Fruit fly (Drosophila melanogaster) whole organism, embryonic: ENCODE data around the gene CG46462.

Source experiments
- CG10321 ChIP-seq: fragments of 200-800 bp; sonication (Bioruptor generic); IDR thresholded peaks from 2 replicates; pipeline ENCODE4 v1.3.6; 2022; ENCODE audit warnings: missing biosample characterization, missing genetic modification characterization
- CG10959 ChIP-seq: fragments of 200-800 bp; sonication (Bioruptor generic); IDR thresholded peaks from 2 replicates; pipeline ENCODE4 v1.3.6; 2022; ENCODE audit warnings: missing biosample characterization, missing genetic modification characterization
- CG11723 ChIP-seq: fragments of 200-800 bp; sonication (Bioruptor generic); optimal IDR thresholded peaks from 2 replicates; lab custom pipeline; 2017; ENCODE audit warnings: missing biosample characterization, mild to moderate bottlenecking, missing genetic modification characterization
- CG12299 ChIP-seq: fragments of 200-800 bp; sonication (Bioruptor generic); optimal IDR thresholded peaks from 2 replicates; lab custom pipeline; 2018; ENCODE audit warnings: missing biosample characterization, mild to moderate bottlenecking, missing genetic modification characterization
- CG1529 ChIP-seq: fragments of 200-800 bp; sonication (Bioruptor generic); optimal IDR thresholded peaks from 3 replicates; lab custom pipeline; 2018; ENCODE audit warnings: missing biosample characterization, missing genetic modification characterization
- CG17385 ChIP-seq: fragments of 200-800 bp; sonication (Bioruptor generic); optimal IDR thresholded peaks from 3 replicates; lab custom pipeline; 2018; ENCODE audit warnings: missing biosample characterization, mild to moderate bottlenecking, missing genetic modification characterization
- CG18262 ChIP-seq: fragments of 200-800 bp; optimal IDR thresholded peaks from 3 replicates; lab custom pipeline; 2019; ENCODE audit warnings: missing biosample characterization, mild to moderate bottlenecking, missing genetic modification characterization, moderate library complexity
- CG2116 ChIP-seq: fragments of 200-800 bp; sonication (Bioruptor generic); optimal IDR thresholded peaks from 3 replicates; lab custom pipeline; 2018; ENCODE audit warnings: missing biosample characterization, mild to moderate bottlenecking, missing genetic modification characterization
- CG2712 ChIP-seq: fragments of 200-800 bp; optimal IDR thresholded peaks from 3 replicates; lab custom pipeline; 2019; ENCODE audit warnings: missing biosample characterization, mild to moderate bottlenecking, missing genetic modification characterization, moderate library complexity
- CG32772 ChIP-seq: fragments of 200-800 bp; sonication (Bioruptor generic); IDR thresholded peaks from 2 replicates; pipeline ENCODE4 v1.3.6; 2022; ENCODE audit warnings: missing biosample characterization, missing genetic modification characterization
- CG3407 ChIP-seq: fragments of 200-800 bp; sonication (Bioruptor generic); optimal IDR thresholded peaks from 2 replicates; lab custom pipeline; 2018; ENCODE audit warnings: missing biosample characterization, mild to moderate bottlenecking, missing genetic modification characterization
- CG34422 ChIP-seq: fragments of 200-800 bp; sonication (Bioruptor generic); IDR thresholded peaks from 3 replicates; pipeline ENCODE4 v1.3.6; 2022; ENCODE audit warnings: missing biosample characterization, missing genetic modification characterization
- CG3847 ChIP-seq: fragments of 200-800 bp; sonication (Bioruptor generic); IDR thresholded peaks from 2 replicates; pipeline ENCODE4 v1.3.6; 2022; ENCODE audit warnings: missing biosample characterization, missing genetic modification characterization
- CG43689 ChIP-seq: fragments of 200-800 bp; sonication (Bioruptor generic); IDR thresholded peaks from 2 replicates; pipeline ENCODE4 v1.3.6; 2022; ENCODE audit warnings: missing biosample characterization, missing genetic modification characterization
- CG4707 ChIP-seq: fragments of 200-800 bp; sonication (Bioruptor generic); optimal IDR thresholded peaks from 2 replicates; lab custom pipeline; 2018; ENCODE audit warnings: missing biosample characterization, mild to moderate bottlenecking, missing genetic modification characterization, moderate library complexity
- CG7745 ChIP-seq: fragments of 200-800 bp; sonication (Bioruptor generic); optimal IDR thresholded peaks from 2 replicates; lab custom pipeline; 2018; ENCODE audit warnings: missing biosample characterization, mild to moderate bottlenecking, missing genetic modification characterization, moderate library complexity
- CG8924 ChIP-seq: fragments of 200-800 bp; optimal IDR thresholded peaks from 3 replicates; lab custom pipeline; 2019; ENCODE audit warnings: missing biosample characterization, mild to moderate bottlenecking, missing genetic modification characterization, moderate library complexity
- CHES-1-like ChIP-seq: fragments of 200-800 bp; sonication (Bioruptor generic); optimal IDR thresholded peaks from 2 replicates; lab custom pipeline; 2016; ENCODE audit warnings: missing biosample characterization, missing genetic modification characterization
- CTCF ChIP-seq: fragments of 200-800 bp; sonication (Bioruptor generic); optimal IDR thresholded peaks from 2 replicates; lab custom pipeline; 2017; ENCODE audit warnings: missing biosample characterization, mild to moderate bottlenecking, missing genetic modification characterization, moderate library complexity
- Dip3 ChIP-seq: fragments of 200-800 bp; sonication (Bioruptor generic); optimal IDR thresholded peaks from 3 replicates; lab custom pipeline; 2016; ENCODE audit warnings: missing biosample characterization, missing genetic modification characterization
- E2f1 ChIP-seq: fragments of 200-800 bp; sonication (Bioruptor generic); IDR thresholded peaks from 2 replicates; pipeline ENCODE4 v1.3.6; 2022; ENCODE audit warnings: missing biosample characterization, missing genetic modification characterization
- ERR ChIP-seq: fragments of 200-800 bp; sonication (Bioruptor generic); optimal IDR thresholded peaks from 2 replicates; lab custom pipeline; 2016; ENCODE audit warnings: missing biosample characterization, missing genetic modification characterization
- MTF-1 ChIP-seq: fragments of 200-800 bp; sonication (Bioruptor generic); optimal IDR thresholded peaks from 2 replicates; lab custom pipeline; 2018; ENCODE audit warnings: missing biosample characterization, mild to moderate bottlenecking, missing genetic modification characterization, borderline replicate concordance
- Myb ChIP-seq: fragments of 200-800 bp; sonication (Bioruptor generic); optimal IDR thresholded peaks from 2 replicates; lab custom pipeline; 2016; ENCODE audit warnings: missing biosample characterization, missing genetic modification characterization
- NFAT ChIP-seq: fragments of 200-800 bp; sonication (Bioruptor generic); IDR thresholded peaks from 2 replicates; pipeline ENCODE4 v1.3.6; 2022; ENCODE audit warnings: missing biosample characterization, missing genetic modification characterization
- Pdp1 ChIP-seq, 2 experiments: fragments of 200-800 bp; sonication (Bioruptor generic); optimal IDR thresholded peaks; 3 replicates each; lab custom pipeline; 2016; ENCODE audit warnings: missing biosample characterization in 2 of 2, missing genetic modification characterization in 2 of 2, mild to moderate bottlenecking in 1 of 2, moderate library complexity in 1 of 2
- Ravus ChIP-seq: fragments of 200-800 bp; sonication (Bioruptor generic); IDR thresholded peaks from 2 replicates; pipeline ENCODE4 v1.3.6; 2022; ENCODE audit warnings: missing biosample characterization, missing genetic modification characterization
- Sin3A ChIP-seq: fragments of >200 bp; optimal IDR thresholded peaks from 2 replicates; lab custom pipeline; 2018
- Sry-δ ChIP-seq: fragments of 200-800 bp; sonication (Bioruptor generic); optimal IDR thresholded peaks from 2 replicates; lab custom pipeline; 2016; ENCODE audit warnings: missing biosample characterization, missing genetic modification characterization
- TFAM ChIP-seq: fragments of 200-800 bp; sonication (Bioruptor generic); optimal IDR thresholded peaks from 2 replicates; lab custom pipeline; 2017; ENCODE audit warnings: missing biosample characterization, missing genetic modification characterization, inconsistent platforms
- bbx ChIP-seq: fragments of 200-800 bp; sonication (Bioruptor generic); IDR thresholded peaks from 2 replicates; pipeline ENCODE4 v1.3.6; 2022; ENCODE audit warnings: missing biosample characterization, missing genetic modification characterization; ENCODE audit not compliant: partially characterized antibody
- ci ChIP-seq: fragments of 200-800 bp; sonication (Bioruptor generic); IDR thresholded peaks from 3 replicates; pipeline ENCODE4 v1.3.6; 2022; ENCODE audit warnings: missing biosample characterization, missing genetic modification characterization
- disco-r ChIP-seq: fragments of 200-800 bp; sonication (Bioruptor generic); optimal IDR thresholded peaks from 2 replicates; lab custom pipeline; 2016; ENCODE audit warnings: missing biosample characterization, missing genetic modification characterization
- dmrt99B ChIP-seq: fragments of 200-800 bp; sonication (Bioruptor generic); optimal IDR thresholded peaks from 2 replicates; lab custom pipeline; 2018; ENCODE audit warnings: missing biosample characterization, mild to moderate bottlenecking, missing genetic modification characterization, moderate library complexity
- dpn ChIP-seq, 2 experiments: fragments of 200-800 bp; sonication (Bioruptor generic); optimal IDR thresholded peaks; 3 replicates each; lab custom pipeline; 2016; ENCODE audit warnings: missing biosample characterization in 2 of 2, missing genetic modification characterization in 2 of 2
- gem ChIP-seq: fragments of 200-800 bp; sonication (Bioruptor generic); optimal IDR thresholded peaks from 2 replicates; lab custom pipeline; 2019; ENCODE audit warnings: missing biosample characterization, mild to moderate bottlenecking, missing genetic modification characterization, moderate library complexity
- gro ChIP-seq: fragments of 200-800 bp; sonication (Bioruptor generic); optimal IDR thresholded peaks from 2 replicates; lab custom pipeline; 2016; ENCODE audit warnings: missing biosample characterization, missing genetic modification characterization
- gsb ChIP-seq: fragments of 200-800 bp; sonication (Bioruptor generic); IDR thresholded peaks from 2 replicates; pipeline ENCODE4 v1.3.6; 2022; ENCODE audit warnings: missing biosample characterization, missing genetic modification characterization
- insv ChIP-seq, 2 experiments: fragments of 200-800 bp; sonication (Bioruptor generic); optimal IDR thresholded peaks; 3 replicates each; lab custom pipeline; 2016 to 2018; ENCODE audit warnings: missing biosample characterization in 2 of 2, missing genetic modification characterization in 2 of 2
- kni ChIP-seq: fragments of 200-800 bp; sonication (Bioruptor generic); optimal IDR thresholded peaks from 3 replicates; lab custom pipeline; 2017; ENCODE audit warnings: mild to moderate bottlenecking, missing biosample characterization, missing genetic modification reagents, missing genetic modification characterization
- luna ChIP-seq: fragments of 200-800 bp; sonication (Bioruptor generic); optimal IDR thresholded peaks from 2 replicates; lab custom pipeline; 2016; ENCODE audit warnings: missing biosample characterization, missing genetic modification characterization
- mam ChIP-seq: fragments of 200-800 bp; sonication (Bioruptor generic); optimal IDR thresholded peaks from 3 replicates; lab custom pipeline; 2016; ENCODE audit warnings: missing biosample characterization, missing genetic modification characterization
- mld ChIP-seq: fragments of 200-800 bp; sonication (Bioruptor generic); IDR thresholded peaks from 3 replicates; pipeline ENCODE4 v1.3.6; 2022; ENCODE audit warnings: missing biosample characterization, missing genetic modification characterization; ENCODE audit not compliant: partially characterized antibody
- nom ChIP-seq: fragments of 200-800 bp; sonication (Bioruptor generic); optimal IDR thresholded peaks from 2 replicates; lab custom pipeline; 2017; ENCODE audit warnings: missing biosample characterization, missing genetic modification characterization, mild to moderate bottlenecking, moderate library complexity, missing genetic modification reagents
- sens ChIP-seq: fragments of 200-800 bp; sonication (Bioruptor generic); peaks from one replicate; lab custom pipeline; 2016; ENCODE audit warnings: missing biosample characterization, missing genetic modification characterization
- shn ChIP-seq: fragments of 200-800 bp; sonication (Bioruptor generic); optimal IDR thresholded peaks from 3 replicates; lab custom pipeline; 2016; ENCODE audit warnings: missing biosample characterization, missing genetic modification characterization
- tio ChIP-seq: fragments of 200-800 bp; sonication (Bioruptor generic); optimal IDR thresholded peaks from 2 replicates; lab custom pipeline; 2017; ENCODE audit warnings: missing biosample characterization, missing genetic modification characterization, inconsistent platforms
- toy ChIP-seq: fragments of 200-800 bp; sonication (Bioruptor generic); IDR thresholded peaks from 2 replicates; pipeline ENCODE4 v1.3.6; 2022; ENCODE audit warnings: missing biosample characterization, missing genetic modification characterization
- usp ChIP-seq: fragments of >200 bp; optimal IDR thresholded peaks from 2 replicates; lab custom pipeline; 2017; ENCODE audit warnings: missing biosample characterization, missing genetic modification characterization

Gene CG46462

dm6 chr3L:19909234-19910053 lies 22.0 kb upstream of the CG46462 start (continued):
- peak; percentile 35 for TF ChIP-seq Sry-δ
- no peak for TF ChIP-seq tio
- TF ChIP-seq dpn (GFP tag; optimal IDR thresholded peaks at IDR 0.05; lab: Kevin White, UChicago): no peak
- TF ChIP-seq E2f1 (GFP tag; lab: Robert Waterston, UW): no peak
- TF ChIP-seq CG43689 (GFP tag; lab: Robert Waterston, UW): no peak
- TF ChIP-seq CG10959: no peak
- TF ChIP-seq gro: no peak
- no peak for TF ChIP-seq mld (GFP tag; lab: Robert Waterston, UW)
- TF ChIP-seq, all 482 proteins: peak for 90

- TF ChIP-seq sens (peak; percentile 83), Dip3 (GFP tag; lab: Kevin White, UChicago) (no peak), dmrt99B (tag; lab: Kevin White, UChicago) (no peak), toy (GFP tag; lab: Robert Waterston, UW) (no peak), CG11723 (GFP tag; lab: Kevin White, UChicago) (no peak), CG12299 (tag; lab: Kevin White, UChicago) (peak; percentile 69), CHES-1-like (GFP tag; lab: Kevin White, UChicago) (peak; percentile 61), usp (no peak), CG1529 (GFP tag; lab: Kevin White, UChicago) (no peak), TFAM (GFP tag; lab: Kevin White, UChicago) (no peak), CG34422 (GFP tag; lab: Robert Waterston, UW) (peak; percentile 70; the same call in 2 of the 3 replicates), CG7745 (tag; lab: Kevin White, UChicago) (peak; percentile 57), CG2116 (GFP tag; lab: Kevin White, UChicago) (peak; percentile 99), Pdp1 (GFP tag; optimal IDR thresholded peaks at IDR 0.05; lab: Kevin White, UChicago) (peak in 1 of 2 experiments; percentile 31), CG32772 (GFP tag; lab: Robert Waterston, UW) (peak; percentile 60), ci (peak; percentile 68), shn (no peak), Ravus (GFP tag; lab: Robert Waterston, UW) (no peak), insv (GFP tag; optimal IDR thresholded peaks at IDR 0.05; lab: Kevin White, UChicago) (peak in 1 of 2 experiments; percentile 38), CG10321 (GFP tag; lab: Robert Waterston, UW) (peak; percentile 51; the same call in 1 of the 2 replicates), CG3407 (GFP tag; lab: Kevin White, UChicago) (peak; percentile 3), NFAT (GFP tag; lab: Robert Waterston, UW) (0 out of 2 replicates have a peak, but pooled peaks have one; percentile 20), Myb (GFP tag; lab: Kevin White, UChicago) (peak; percentile 84), disco-r (no peak), mam (GFP tag; lab: Kevin White, UChicago) (peak; percentile 29), bbx (0 out of 2 replicates have a peak, but pooled peaks have one; percentile 15), CG2712 (tag; lab: Kevin White, UChicago) (peak; percentile 36), CG3847 (GFP tag; lab: Robert Waterston, UW) (peak; percentile 63; the same call in 1 of the 2 replicates), Sin3A (lab: Kevin White, UChicago) (peak; percentile 64), CG8924 (tag; lab: Kevin White, UChicago) (peak; percentile 71), CG17385 (GFP tag; lab: Kevin White, UChicago) (no peak), kni (GFP tag; lab: Kevin White, UChicago) (no peak), gro (peak; percentile 21), nom (GFP tag; lab: Kevin White, UChicago) (peak; percentile 70), CG4707 (no peak), luna (GFP tag; lab: Kevin White, UChicago) (no peak), gem (tag; lab: Kevin White, UChicago) (no peak), ERR (GFP tag; lab: Kevin White, UChicago) (peak; percentile 26), CG18262 (tag; lab: Kevin White, UChicago) (no peak), CTCF (GFP tag; lab: Kevin White, UChicago) (peak; percentile 28), gsb (GFP tag; lab: Robert Waterston, UW) (no peak), MTF-1 (GFP tag; lab: Kevin White, UChicago) (no peak)
Measured at dm6 chr3L:19910054-19910414, 21.5 kb upstream of the CG46462 start, which contains the start of the genes Mi-2 and Prp3. Gene Mi-2, minus strand, starts transcription at chr3L:19910215. Gene Prp3, plus strand, starts transcription at chr3L:19910300.
